Fruit fly (Drosophila melanogaster) whole organism, embryonic: Measurements from ENCODE around the gene GstO2.

Source experiments
- Atf3 ChIP-seq: fragments of 200-800 bp; sonication (Bioruptor generic); optimal IDR thresholded peaks from 3 replicates; lab custom pipeline; 2016; ENCODE audit warnings: missing biosample characterization, missing genetic modification characterization
- BEAF-32 ChIP-seq: fragments of 200-800 bp; sonication (Bioruptor generic); optimal IDR thresholded peaks from 3 replicates; lab custom pipeline; 2017; ENCODE audit warnings: missing biosample characterization, missing genetic modification characterization, mild to moderate bottlenecking, moderate library complexity, missing genetic modification reagents
- CG10209 ChIP-seq: fragments of 200-800 bp; sonication (Bioruptor generic); optimal IDR thresholded peaks from 3 replicates; lab custom pipeline; 2017; ENCODE audit warnings: missing biosample characterization, mild to moderate bottlenecking, missing genetic modification characterization, missing genetic modification reagents
- CG1024 ChIP-seq: fragments of 200-800 bp; sonication (Bioruptor generic); IDR thresholded peaks from 2 replicates; pipeline ENCODE4 v1.3.6; 2022; ENCODE audit warnings: missing biosample characterization, missing genetic modification characterization
- CG11456 ChIP-seq: fragments of 200-800 bp; sonication (Bioruptor generic); IDR thresholded peaks from 3 replicates; pipeline ENCODE4 v1.3.6; 2022; ENCODE audit warnings: missing biosample characterization, missing genetic modification characterization
- CG12071 ChIP-seq: fragments of 200-800 bp; sonication (Bioruptor generic); optimal IDR thresholded peaks from 3 replicates; lab custom pipeline; 2018; ENCODE audit warnings: missing biosample characterization, mild to moderate bottlenecking, missing genetic modification characterization
- CG14710 ChIP-seq: fragments of 200-800 bp; sonication (Bioruptor generic); optimal IDR thresholded peaks from 3 replicates; lab custom pipeline; 2019; ENCODE audit warnings: missing biosample characterization, mild to moderate bottlenecking, missing genetic modification characterization, moderate library complexity
- CG15601 ChIP-seq: fragments of 200-800 bp; sonication (Bioruptor generic); optimal IDR thresholded peaks from 3 replicates; lab custom pipeline; 2019; ENCODE audit warnings: missing biosample characterization, mild to moderate bottlenecking, missing genetic modification characterization, moderate library complexity
- CG17385 ChIP-seq: fragments of 200-800 bp; sonication (Bioruptor generic); optimal IDR thresholded peaks from 3 replicates; lab custom pipeline; 2018; ENCODE audit warnings: missing biosample characterization, mild to moderate bottlenecking, missing genetic modification characterization
- CG2129 ChIP-seq: fragments of 200-800 bp; sonication (Bioruptor generic); IDR thresholded peaks from 2 replicates; pipeline ENCODE4 v1.3.6; 2022; ENCODE audit warnings: missing biosample characterization, missing genetic modification characterization; ENCODE audit not compliant: partially characterized antibody
- CG2199 ChIP-seq: fragments of 200-800 bp; sonication (Bioruptor generic); IDR thresholded peaks from 3 replicates; pipeline ENCODE4 v1.3.6; 2022; ENCODE audit warnings: missing biosample characterization, missing genetic modification characterization
- CG2712 ChIP-seq: fragments of 200-800 bp; optimal IDR thresholded peaks from 3 replicates; lab custom pipeline; 2019; ENCODE audit warnings: missing biosample characterization, mild to moderate bottlenecking, missing genetic modification characterization, moderate library complexity
- CG2889 ChIP-seq: fragments of 200-800 bp; sonication (Bioruptor generic); IDR thresholded peaks from 3 replicates; pipeline ENCODE4 v1.3.6; 2022; ENCODE audit warnings: missing biosample characterization, missing genetic modification characterization
- CG34376 ChIP-seq: fragments of 200-800 bp; sonication (Bioruptor generic); optimal IDR thresholded peaks from 2 replicates; lab custom pipeline; 2018; ENCODE audit warnings: missing biosample characterization, mild to moderate bottlenecking, missing genetic modification characterization
- CG3726 ChIP-seq: fragments of 200-800 bp; sonication (Bioruptor generic); IDR thresholded peaks from 3 replicates; pipeline ENCODE4, ENCODE4 v1.3.6; 2022; ENCODE audit warnings: missing biosample characterization, missing genetic modification characterization
- CG4617 ChIP-seq: fragments of 200-800 bp; sonication (Bioruptor generic); optimal IDR thresholded peaks from 3 replicates; lab custom pipeline; 2016; ENCODE audit warnings: missing biosample characterization, missing genetic modification characterization, borderline replicate concordance
- CG4707 ChIP-seq: fragments of 200-800 bp; sonication (Bioruptor generic); optimal IDR thresholded peaks from 2 replicates; lab custom pipeline; 2018; ENCODE audit warnings: missing biosample characterization, mild to moderate bottlenecking, missing genetic modification characterization, moderate library complexity
- CG6254 ChIP-seq: fragments of 200-800 bp; sonication (Bioruptor generic); optimal IDR thresholded peaks from 3 replicates; lab custom pipeline; 2017; ENCODE audit warnings: mild to moderate bottlenecking, missing biosample characterization, missing genetic modification reagents, missing genetic modification characterization
- CG7357 ChIP-seq: fragments of 200-800 bp; sonication (Bioruptor generic); IDR thresholded peaks from 3 replicates; pipeline ENCODE4 v1.3.6; 2022; ENCODE audit warnings: missing biosample characterization, missing genetic modification characterization
- CG7987 ChIP-seq: fragments of 200-800 bp; sonication (Bioruptor generic); optimal IDR thresholded peaks from 2 replicates; lab custom pipeline; 2018; ENCODE audit warnings: missing biosample characterization, mild to moderate bottlenecking, missing genetic modification characterization, moderate library complexity
- CTCF ChIP-seq: fragments of 200-800 bp; sonication (Bioruptor generic); optimal IDR thresholded peaks from 2 replicates; lab custom pipeline; 2017; ENCODE audit warnings: missing biosample characterization, mild to moderate bottlenecking, missing genetic modification characterization, moderate library complexity
- CkIIα-i1 ChIP-seq: fragments of 200-800 bp; sonication (Bioruptor generic); IDR thresholded peaks from 2 replicates; pipeline ENCODE4 v1.3.6; 2022; ENCODE audit warnings: missing biosample characterization, missing genetic modification characterization
- D19B ChIP-seq: fragments of 200-800 bp; sonication (Bioruptor generic); optimal IDR thresholded peaks from 2 replicates; lab custom pipeline; 2017; ENCODE audit warnings: missing biosample characterization, mild to moderate bottlenecking, missing genetic modification characterization
- Doc2 ChIP-seq: fragments of 200-800 bp; sonication (Bioruptor generic); IDR thresholded peaks from 2 replicates; pipeline ENCODE4 v1.3.6; 2022; ENCODE audit warnings: missing biosample characterization, missing genetic modification characterization
- Dp ChIP-seq: fragments of 200-800 bp; sonication (Bioruptor generic); optimal IDR thresholded peaks from 2 replicates; lab custom pipeline; 2018; ENCODE audit warnings: missing biosample characterization, mild to moderate bottlenecking, missing genetic modification characterization, moderate library complexity
- E2f2 ChIP-seq: fragments of 200-800 bp; sonication (Bioruptor generic); IDR thresholded peaks from 2 replicates; pipeline ENCODE4 v1.3.6; 2022; ENCODE audit warnings: missing biosample characterization, missing genetic modification characterization
- ERR ChIP-seq: fragments of 200-800 bp; sonication (Bioruptor generic); optimal IDR thresholded peaks from 2 replicates; lab custom pipeline; 2016; ENCODE audit warnings: missing biosample characterization, missing genetic modification characterization
- Eip74EF ChIP-seq, 2 experiments: fragments of 200-800 bp in 1 of 2; fragments of >200 bp in 1 of 2; sonication (Bioruptor generic) in 1 of 2; optimal IDR thresholded peaks; 2 replicates each; lab custom pipeline; 2017 to 2019; ENCODE audit warnings: missing biosample characterization in 2 of 2, missing genetic modification characterization in 2 of 2, mild to moderate bottlenecking in 1 of 2, moderate library complexity in 1 of 2
- Fer1 ChIP-seq: fragments of 200-800 bp; sonication (Bioruptor generic); optimal IDR thresholded peaks from 2 replicates; lab custom pipeline; 2017; ENCODE audit warnings: missing biosample characterization, mild to moderate bottlenecking, missing genetic modification characterization
- H2.0 ChIP-seq: fragments of 200-800 bp; sonication (Bioruptor generic); IDR thresholded peaks from 2 replicates; pipeline ENCODE4 v1.3.6; 2022; ENCODE audit warnings: missing biosample characterization, missing genetic modification characterization
- HmgZ ChIP-seq: fragments of 200-800 bp; sonication (Bioruptor generic); optimal IDR thresholded peaks from 2 replicates; lab custom pipeline; 2018; ENCODE audit warnings: missing biosample characterization, mild to moderate bottlenecking, missing genetic modification characterization
- MBD-R2 ChIP-seq: fragments of 200-800 bp; sonication (Bioruptor generic); IDR thresholded peaks from 2 replicates; pipeline ENCODE4 v1.3.6; 2022; ENCODE audit warnings: missing biosample characterization, missing genetic modification characterization
- Med ChIP-seq: fragments of 200-800 bp; sonication (Bioruptor generic); peaks from one replicate; lab custom pipeline; 2016; ENCODE audit warnings: missing biosample characterization, missing genetic modification characterization, mild to moderate bottlenecking, inconsistent platforms, moderate library complexity
- YL-1 ChIP-seq: fragments of 200-800 bp; sonication (Bioruptor generic); optimal IDR thresholded peaks from 3 replicates; lab custom pipeline; 2017; ENCODE audit warnings: missing biosample characterization, mild to moderate bottlenecking, missing genetic modification characterization
- cad ChIP-seq: fragments of >200 bp; optimal IDR thresholded peaks from 2 replicates; lab custom pipeline; 2017; ENCODE audit warnings: missing biosample characterization, missing genetic modification characterization
- croc ChIP-seq: fragments of 200-800 bp; sonication (Bioruptor generic); conservative IDR thresholded peaks from 3 replicates; pipeline ENCODE4 v1.3.6; 2022; ENCODE audit warnings: missing biosample characterization, missing genetic modification characterization
- dysf ChIP-seq: fragments of 200-800 bp; sonication (Bioruptor generic); IDR thresholded peaks from 3 replicates; pipeline ENCODE4 v1.3.6; 2022; ENCODE audit warnings: missing biosample characterization, missing genetic modification characterization
- ems ChIP-seq: fragments of 200-800 bp; sonication (Bioruptor generic); optimal IDR thresholded peaks from 3 replicates; lab custom pipeline; 2016; ENCODE audit warnings: missing biosample characterization, missing genetic modification characterization
- en ChIP-seq: fragments of 200-800 bp; sonication (Bioruptor generic); optimal IDR thresholded peaks from 2 replicates; lab custom pipeline; 2016; ENCODE audit warnings: missing biosample characterization, missing genetic modification characterization
- fd96Cb ChIP-seq: fragments of 200-800 bp; sonication (Bioruptor generic); optimal IDR thresholded peaks from 2 replicates; lab custom pipeline; 2018; ENCODE audit warnings: missing biosample characterization, mild to moderate bottlenecking, missing genetic modification characterization, moderate library complexity
- fu2 ChIP-seq: fragments of 200-800 bp; sonication (Bioruptor generic); optimal IDR thresholded peaks from 2 replicates; lab custom pipeline; 2016; ENCODE audit warnings: missing biosample characterization, missing genetic modification characterization
- nerfin-1 ChIP-seq: fragments of 200-800 bp; sonication (Bioruptor generic); optimal IDR thresholded peaks from 3 replicates; lab custom pipeline; 2019; ENCODE audit warnings: missing biosample characterization, mild to moderate bottlenecking, missing genetic modification characterization, moderate library complexity
- nom ChIP-seq: fragments of 200-800 bp; sonication (Bioruptor generic); optimal IDR thresholded peaks from 2 replicates; lab custom pipeline; 2017; ENCODE audit warnings: missing biosample characterization, missing genetic modification characterization, mild to moderate bottlenecking, moderate library complexity, missing genetic modification reagents
- onecut ChIP-seq: fragments of 200-800 bp; sonication (Bioruptor generic); IDR thresholded peaks from 2 replicates; pipeline ENCODE4 v1.3.6; 2022; ENCODE audit warnings: missing biosample characterization, missing genetic modification characterization
- pita ChIP-seq: fragments of 200-800 bp; sonication (Bioruptor generic); optimal IDR thresholded peaks from 2 replicates; lab custom pipeline; 2017; ENCODE audit warnings: missing biosample characterization, mild to moderate bottlenecking, missing genetic modification characterization
- pzg ChIP-seq: fragments of 200-800 bp; sonication (Bioruptor generic); optimal IDR thresholded peaks from 3 replicates; lab custom pipeline; 2018; ENCODE audit warnings: missing biosample characterization, mild to moderate bottlenecking, missing genetic modification characterization, moderate library complexity
- row ChIP-seq: fragments of 200-800 bp; sonication (Bioruptor generic); IDR thresholded peaks from 3 replicates; pipeline ENCODE4 v1.3.6; 2022; ENCODE audit warnings: missing biosample characterization, missing genetic modification characterization
- sug ChIP-seq: fragments of 200-800 bp; optimal IDR thresholded peaks from 2 replicates; lab custom pipeline; 2019; ENCODE audit warnings: missing biosample characterization, mild to moderate bottlenecking, missing genetic modification characterization, moderate library complexity
- ttk ChIP-seq: fragments of 200-800 bp; sonication (Bioruptor generic); IDR thresholded peaks from 2 replicates; pipeline ENCODE4 v2.1.2; 2022; ENCODE audit warnings: missing biosample characterization, missing genetic modification characterization
- wek ChIP-seq: fragments of 200-800 bp; sonication (Bioruptor generic); optimal IDR thresholded peaks from 3 replicates; lab custom pipeline; 2018; ENCODE audit warnings: missing biosample characterization, mild to moderate bottlenecking, missing genetic modification characterization, moderate library complexity
- wor ChIP-seq: fragments of 200-800 bp; sonication (Bioruptor generic); IDR thresholded peaks from 2 replicates; pipeline ENCODE4 v1.3.6; 2022; ENCODE audit warnings: missing biosample characterization, missing genetic modification characterization
- zen2 ChIP-seq: fragments of 200-800 bp; sonication (Bioruptor generic); IDR thresholded peaks from 3 replicates; pipeline ENCODE4 v1.3.6; 2022; ENCODE audit warnings: missing biosample characterization, missing genetic modification characterization; ENCODE audit not compliant: partially characterized antibody

The GstO2 gene

dm6 chr3L:8514768-8515167 lies 8.5 kb downstream of the GstO2 start, which contains the start of gene CG6683:
Gene CG6683, minus strand, starts transcription at chr3L:8514921.
- no peak for TF ChIP-seq CG15601 (tag; lab: Kevin White, UChicago)
- peak; percentile 13 for TF ChIP-seq CG4707
- TF ChIP-seq wek, result peak; percentile 37
- TF ChIP-seq CG12071 (GFP tag; lab: Kevin White, UChicago), result peak; percentile 14
- no peak for TF ChIP-seq CG2889 (GFP tag; lab: Robert Waterston, UW)
- TF ChIP-seq CG11456 (GFP tag; lab: Robert Waterston, UW), result no peak
- no peak for TF ChIP-seq CG7987 (GFP tag; lab: Kevin White, UChicago)
- peak; percentile 49 for TF ChIP-seq pzg (GFP tag; lab: Kevin White, UChicago)
- TF ChIP-seq ERR (GFP tag; lab: Kevin White, UChicago), result no peak
- peak; percentile 84 for TF ChIP-seq Dp (GFP tag; lab: Kevin White, UChicago)
- no peak for TF ChIP-seq CG2712 (tag; lab: Kevin White, UChicago)
- TF ChIP-seq Eip74EF (GFP tag; optimal IDR thresholded peaks at IDR 0.05; lab: Kevin White, UChicago), result no peak
- TF ChIP-seq CkIIα-i1, result no peak
- peak; percentile 39 for TF ChIP-seq CTCF (GFP tag; lab: Kevin White, UChicago)
- TF ChIP-seq onecut (GFP tag; lab: Robert Waterston, UW), result peak; percentile 99
- TF ChIP-seq en (GFP tag; lab: Kevin White, UChicago), result no peak
- no peak for TF ChIP-seq CG3726 (GFP tag; lab: Robert Waterston, UW)
- no peak for TF ChIP-seq ems (GFP tag; lab: Kevin White, UChicago)
- no peak for TF ChIP-seq zen2 (GFP tag; lab: Robert Waterston, UW)
- TF ChIP-seq cad (GFP tag; lab: Kevin White, UChicago), result no peak
- no peak for TF ChIP-seq CG10209 (GFP tag; lab: Kevin White, UChicago)
- peak; percentile 45 for TF ChIP-seq Med (GFP tag; lab: Kevin White, UChicago)
- TF ChIP-seq croc (GFP tag; lab: Robert Waterston, UW), result no peak
- TF ChIP-seq HmgZ, result peak; percentile 22
- TF ChIP-seq YL-1 (GFP tag; lab: Kevin White, UChicago), result peak; percentile 49
- TF ChIP-seq sug (tag; lab: Kevin White, UChicago), result peak; percentile 82
- TF ChIP-seq CG1024 (GFP tag; lab: Robert Waterston, UW), result no peak
- no peak for TF ChIP-seq H2.0 (GFP tag; lab: Robert Waterston, UW)
- TF ChIP-seq dysf (GFP tag; lab: Robert Waterston, UW), result no peak
- TF ChIP-seq Atf3, result no peak
- TF ChIP-seq MBD-R2 (GFP tag; lab: Robert Waterston, UW), result peak; percentile 45; the same call in 1 of the 2 replicates
- no peak for TF ChIP-seq fu2 (GFP tag; lab: Kevin White, UChicago)
- TF ChIP-seq D19B (GFP tag; lab: Kevin White, UChicago), result no peak
- no peak for TF ChIP-seq wor (GFP tag; lab: Robert Waterston, UW)
- peak; percentile 9 for TF ChIP-seq nom (GFP tag; lab: Kevin White, UChicago)
- no peak for TF ChIP-seq CG2129 (GFP tag; lab: Robert Waterston, UW)
- TF ChIP-seq CG14710 (tag; lab: Kevin White, UChicago), result peak; percentile 12
- no peak for TF ChIP-seq pita (GFP tag; lab: Kevin White, UChicago)
- TF ChIP-seq CG34376 (GFP tag; lab: Kevin White, UChicago), result peak; percentile 32
- no peak for TF ChIP-seq Doc2 (GFP tag; lab: Robert Waterston, UW)
- TF ChIP-seq row (GFP tag; lab: Robert Waterston, UW), result no peak; the same call in 2 of the 3 replicates
- TF ChIP-seq ttk, result no peak
- TF ChIP-seq nerfin-1 (tag; lab: Kevin White, UChicago), result peak; percentile 38
- TF ChIP-seq E2f2 (GFP tag; lab: Robert Waterston, UW), result peak; percentile 88
- peak; percentile 67 for TF ChIP-seq CG6254 (GFP tag; lab: Kevin White, UChicago)
- no peak for TF ChIP-seq CG2199 (GFP tag; lab: Robert Waterston, UW)
- no peak for TF ChIP-seq CG7357 (GFP tag; lab: Robert Waterston, UW)
- peak; percentile 10 for TF ChIP-seq BEAF-32 (GFP tag; lab: Kevin White, UChicago)
- TF ChIP-seq fd96Cb (tag; lab: Kevin White, UChicago), result no peak
- peak; percentile 53 for TF ChIP-seq CG4617 (GFP tag; lab: Kevin White, UChicago)
- peak; percentile 5 for TF ChIP-seq Fer1 (GFP tag; lab: Kevin White, UChicago)
- TF ChIP-seq CG17385, result peak; percentile 1
